Worm (Caenorhabditis elegans) whole organism, late embryonic: Measurements from ENCODE around the gene Y79H2A.3.

ENCODE experiments used
- C38D4.7 ChIP-seq: fragments of 200-800 bp; sonication (Bioruptor generic); optimal IDR thresholded peaks from 2 replicates; lab custom pipeline; 2018; ENCODE audit warnings: mild to moderate bottlenecking, missing genetic modification characterization, moderate library complexity, missing compliant biosample characterization
- F13H6.1 ChIP-seq: sonication (generic microtip); optimal IDR thresholded peaks from 2 replicates; lab custom pipeline; 2016; ENCODE audit warnings: missing genetic modification characterization, missing compliant biosample characterization
- K02D7.2 ChIP-seq: sonication (generic microtip); optimal IDR thresholded peaks from 2 replicates; lab custom pipeline; 2017; ENCODE audit warnings: mild to moderate bottlenecking, missing genetic modification characterization, missing compliant biosample characterization
- K09A11.1 ChIP-seq: sonication (generic microtip); optimal IDR thresholded peaks from 2 replicates; lab custom pipeline; 2017; ENCODE audit warnings: antibody characterized with exemption, mild to moderate bottlenecking, missing genetic modification characterization, missing compliant biosample characterization; ENCODE audit not compliant: insufficient read depth
- T23F11.4 ChIP-seq: fragments of 200-800 bp; sonication (Bioruptor generic); optimal IDR thresholded peaks from 2 replicates; lab custom pipeline; 2018; ENCODE audit warnings: mild to moderate bottlenecking, missing genetic modification characterization, missing compliant biosample characterization
- Y22D7AL.16 ChIP-seq: sonication (generic microtip); optimal IDR thresholded peaks from 2 replicates; lab custom pipeline; 2016; ENCODE audit warnings: missing genetic modification characterization, missing compliant biosample characterization
- ama-1 ChIP-seq: fragments of 150-350 bp; optimal IDR thresholded peaks from 2 replicates; lab custom pipeline; 2014
- ceh-14 ChIP-seq: sonication (generic microtip); optimal IDR thresholded peaks from 2 replicates; lab custom pipeline; 2016; ENCODE audit warnings: missing genotype, missing genetic modification characterization, missing compliant biosample characterization
- ceh-18 ChIP-seq: sonication (generic microtip); optimal IDR thresholded peaks from 2 replicates; lab custom pipeline; 2016; ENCODE audit warnings: missing genetic modification characterization, missing compliant biosample characterization
- ceh-19 ChIP-seq: fragments of 200-800 bp; sonication (Bioruptor generic); optimal IDR thresholded peaks from 2 replicates; lab custom pipeline; 2018; ENCODE audit warnings: mild to moderate bottlenecking, missing genetic modification characterization, missing compliant biosample characterization
- ceh-2 ChIP-seq: sonication (generic microtip); optimal IDR thresholded peaks from 2 replicates; lab custom pipeline; 2016; ENCODE audit warnings: missing genotype, missing genetic modification characterization, missing compliant biosample characterization
- ceh-22 ChIP-seq: sonication (generic microtip); optimal IDR thresholded peaks from 2 replicates; lab custom pipeline; 2017; ENCODE audit warnings: missing biosample characterization, missing genetic modification characterization
- ceh-24 ChIP-seq: sonication (generic microtip); optimal IDR thresholded peaks from 2 replicates; lab custom pipeline; 2016; ENCODE audit warnings: mild to moderate bottlenecking, missing genetic modification characterization, missing compliant biosample characterization
- ceh-31 ChIP-seq: sonication (generic microtip); optimal IDR thresholded peaks from 2 replicates; lab custom pipeline; 2016; ENCODE audit warnings: missing genetic modification characterization, missing compliant biosample characterization
- ceh-45 ChIP-seq: fragments of 200-800 bp; sonication (Bioruptor generic); IDR thresholded peaks from 2 replicates; pipeline ENCODE4 v1.3.6; 2022; ENCODE audit warnings: missing genetic modification reagents, missing genetic modification characterization, missing compliant biosample characterization
- ceh-9 ChIP-seq: sonication (generic microtip); optimal IDR thresholded peaks from 2 replicates; lab custom pipeline; 2016; ENCODE audit warnings: mild to moderate bottlenecking, missing genetic modification characterization, inconsistent platforms, missing compliant biosample characterization
- dmd-4 ChIP-seq: sonication (generic microtip); optimal IDR thresholded peaks from 2 replicates; lab custom pipeline; 2016; ENCODE audit warnings: borderline replicate concordance, missing genetic modification characterization, missing compliant biosample characterization
- dve-1 ChIP-seq: sonication (generic microtip); optimal IDR thresholded peaks from 2 replicates; lab custom pipeline; 2017; ENCODE audit warnings: antibody characterized with exemption, mild to moderate bottlenecking, missing genetic modification characterization, missing compliant biosample characterization
- elt-2 ChIP-seq: sonication (generic microtip); optimal IDR thresholded peaks from 2 replicates; lab custom pipeline; 2016; ENCODE audit warnings: missing genetic modification reagents, missing genetic modification characterization, missing compliant biosample characterization
- elt-4 ChIP-seq: sonication (generic microtip); optimal IDR thresholded peaks from 2 replicates; lab custom pipeline; 2016; ENCODE audit warnings: missing genetic modification characterization, missing compliant biosample characterization
- ets-4 ChIP-seq: sonication (generic microtip); optimal IDR thresholded peaks from 2 replicates; lab custom pipeline; 2016; ENCODE audit warnings: missing genetic modification characterization, missing compliant biosample characterization
- eyg-1 ChIP-seq: sonication (generic microtip); optimal IDR thresholded peaks from 2 replicates; lab custom pipeline; 2016; ENCODE audit warnings: missing genotype, missing genetic modification characterization, missing compliant biosample characterization
- fkh-6 ChIP-seq: sonication (generic microtip); optimal IDR thresholded peaks from 2 replicates; lab custom pipeline; 2016; ENCODE audit warnings: missing genetic modification characterization, missing compliant biosample characterization
- hlh-13 ChIP-seq: fragments of 200-800 bp; sonication (Bioruptor generic); optimal IDR thresholded peaks from 2 replicates; lab custom pipeline; 2018; ENCODE audit warnings: mild to moderate bottlenecking, missing genetic modification characterization, missing compliant biosample characterization
- hlh-30 ChIP-seq: sonication (generic microtip); optimal IDR thresholded peaks from 2 replicates; lab custom pipeline; 2017; ENCODE audit warnings: antibody characterized with exemption, missing genetic modification characterization, missing compliant biosample characterization; ENCODE audit not compliant: insufficient read depth
- hlh-6 ChIP-seq: sonication (generic microtip); optimal IDR thresholded peaks from 2 replicates; lab custom pipeline; 2016; ENCODE audit warnings: missing genotype, missing genetic modification characterization, missing compliant biosample characterization
- hlh-8 ChIP-seq: sonication (generic microtip); optimal IDR thresholded peaks from 2 replicates; lab custom pipeline; 2016; ENCODE audit warnings: missing genotype, missing genetic modification characterization, missing compliant biosample characterization
- lim-6 ChIP-seq: sonication (generic microtip); optimal IDR thresholded peaks from 2 replicates; lab custom pipeline; 2016; ENCODE audit warnings: missing genetic modification characterization, missing compliant biosample characterization
- lin-11 ChIP-seq: fragments of 200-800 bp; sonication (Bioruptor generic); optimal IDR thresholded peaks from 2 replicates; lab custom pipeline; 2018; ENCODE audit warnings: mild to moderate bottlenecking, missing genetic modification characterization, missing compliant biosample characterization
- nfya-1 ChIP-seq: sonication (generic microtip); optimal IDR thresholded peaks from 2 replicates; lab custom pipeline; 2017; ENCODE audit warnings: missing genetic modification characterization, mild to moderate bottlenecking, missing compliant biosample characterization, antibody characterized with exemption, moderate library complexity
- npax-4 ChIP-seq: sonication (generic microtip); optimal IDR thresholded peaks from 2 replicates; lab custom pipeline; 2016; ENCODE audit warnings: missing genetic modification characterization, missing compliant biosample characterization
- pax-1 ChIP-seq: fragments of 150-350 bp; optimal IDR thresholded peaks from 2 replicates; lab custom pipeline; 2014; ENCODE audit warnings: missing biosample characterization, missing genetic modification characterization
- pha-2 ChIP-seq: sonication (generic microtip); optimal IDR thresholded peaks from 2 replicates; lab custom pipeline; 2017; ENCODE audit warnings: mild to moderate bottlenecking, missing genetic modification characterization, missing compliant biosample characterization
- pqm-1 ChIP-seq: sonication (generic microtip); optimal IDR thresholded peaks from 2 replicates; lab custom pipeline; 2016; ENCODE audit warnings: missing genetic modification characterization, missing compliant biosample characterization
- ref-2 ChIP-seq: sonication (generic microtip); optimal IDR thresholded peaks from 2 replicates; lab custom pipeline; 2016; ENCODE audit warnings: missing genetic modification characterization, missing compliant biosample characterization
- rnt-1 ChIP-seq: sonication (generic microtip); optimal IDR thresholded peaks from 2 replicates; lab custom pipeline; 2016; ENCODE audit warnings: missing genetic modification characterization, missing compliant biosample characterization
- sdc-2 ChIP-seq: sonication (generic microtip); optimal IDR thresholded peaks from 2 replicates; lab custom pipeline; 2016; ENCODE audit warnings: missing genotype, missing genetic modification characterization, missing compliant biosample characterization
- ttx-3 ChIP-seq: sonication (generic microtip); optimal IDR thresholded peaks from 2 replicates; lab custom pipeline; 2016; ENCODE audit warnings: missing genetic modification reagents, missing genetic modification characterization, missing compliant biosample characterization
- unc-42 ChIP-seq: sonication (generic microtip); optimal IDR thresholded peaks from 2 replicates; lab custom pipeline; 2016; ENCODE audit warnings: missing genotype, missing genetic modification characterization, missing compliant biosample characterization
- unc-86 ChIP-seq: sonication (generic microtip); optimal IDR thresholded peaks from 2 replicates; lab custom pipeline; 2016; ENCODE audit warnings: missing genetic modification characterization, missing compliant biosample characterization

Y79H2A.3 gene

DNA sequence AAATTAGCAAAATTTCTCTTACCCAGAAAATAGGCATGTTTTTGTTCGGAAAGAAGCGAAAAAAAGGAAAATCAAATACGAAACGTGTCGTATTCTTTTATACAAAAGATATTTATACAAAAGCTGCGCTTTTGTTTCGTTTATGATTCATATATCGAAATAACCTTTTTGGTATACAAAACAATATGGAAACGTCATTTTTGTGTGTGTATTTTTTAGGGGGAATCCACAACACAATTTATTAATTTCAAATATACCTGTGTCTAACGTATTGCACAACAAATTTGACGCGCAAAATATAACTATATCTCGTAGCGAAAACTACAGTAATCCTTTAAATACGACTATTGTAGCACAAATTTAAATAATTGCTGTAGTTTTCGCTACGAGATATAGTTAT, 21.4 kb downstream of the Y79H2A.3 start, which contains the start of gene Y79H2A.2:
Y79H2A.2 (minus strand) TSS at position 101 of the 400 bp plus-strand sequence.
- TF ChIP-seq elt-4 (tag; lab: Kevin White, UChicago) (no peak), unc-86 (tag; lab: Kevin White, UChicago) (no peak), ceh-22 (tag; lab: Kevin White, UChicago) (no peak), fkh-6 (tag; lab: Kevin White, UChicago) (no peak)

DNA sequence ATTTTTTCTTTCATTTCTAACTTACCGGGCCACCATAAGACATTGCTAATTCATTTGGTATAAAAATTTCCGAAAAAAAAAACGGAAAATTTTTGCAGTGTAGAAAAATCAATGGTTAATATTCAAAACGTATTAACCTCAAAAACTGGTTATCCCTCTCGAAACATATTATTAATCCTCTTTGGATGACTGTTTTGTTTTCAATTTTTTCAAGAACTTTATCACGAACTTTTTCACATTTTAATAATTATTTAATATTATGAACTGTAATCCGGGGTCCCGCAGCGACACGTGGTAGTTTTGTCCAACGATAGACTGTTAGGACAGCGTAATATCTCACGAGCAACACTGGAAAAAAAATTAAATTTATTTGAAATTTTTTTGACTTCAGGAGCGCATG, 23.3 kb downstream of the Y79H2A.3 start, which contains the start of gene Y79H2A.12:
Y79H2A.12 (minus strand) TSS at position 101 of the 400 bp plus-strand sequence.
- TF ChIP-seq T23F11.4 (GFP tag; lab: Kevin White, UChicago) (no peak), sdc-2 (tag; lab: Kevin White, UChicago) (no peak), hlh-6 (no peak), ama-1 (lab: Kevin White, UChicago) (no peak), ceh-9 (no peak), lin-11 (tag; lab: Kevin White, UChicago) (no peak), F13H6.1 (tag; lab: Kevin White, UChicago) (no peak), unc-86 (tag; lab: Kevin White, UChicago) (no peak), dmd-4 (no peak), ceh-31 (tag; lab: Kevin White, UChicago) (no peak), hlh-8 (no peak), pqm-1 (tag; lab: Kevin White, UChicago) (no peak), npax-4 (no peak), nfya-1 (tag; lab: Kevin White, UChicago) (no peak), lim-6 (no peak), elt-2 (no peak), K02D7.2 (tag; lab: Kevin White, UChicago) (no peak), C38D4.7 (no peak), ref-2 (no peak)

DNA sequence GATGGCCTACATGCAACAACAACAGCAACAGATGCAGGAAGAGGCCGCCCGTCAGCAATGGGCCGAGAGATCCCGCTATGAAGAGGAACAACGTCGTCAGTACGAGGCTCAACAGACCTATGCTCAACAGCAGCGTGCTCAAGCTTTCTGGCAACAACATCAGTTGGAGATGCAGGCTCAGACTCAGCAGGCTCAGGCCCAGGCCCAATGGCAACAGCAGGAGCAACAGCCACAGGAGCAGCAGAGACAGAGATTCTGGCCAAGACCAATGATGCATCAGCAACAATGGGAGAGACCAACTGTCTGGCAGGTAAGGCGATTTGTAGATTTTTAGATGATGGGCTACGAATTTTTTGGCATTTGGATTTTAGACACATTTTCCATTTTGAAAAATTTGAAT, 29.8 kb downstream of the Y79H2A.3 start:
- no peak for TF ChIP-seq ceh-24 (tag; lab: Kevin White, UChicago)
- TF ChIP-seq lin-11 (tag; lab: Kevin White, UChicago) = no peak
- TF ChIP-seq hlh-8 = no peak
- no peak for TF ChIP-seq hlh-30 (tag; lab: Kevin White, UChicago)
- no peak for TF ChIP-seq hlh-13 (GFP tag; lab: Kevin White, UChicago)
- TF ChIP-seq ceh-45 (GFP tag; lab: Robert Waterston, UW) = no peak
- no peak for TF ChIP-seq ref-2
- TF ChIP-seq Y22D7AL.16 (tag; lab: Kevin White, UChicago) = no peak
- no peak for TF ChIP-seq pax-1 (tag; lab: Kevin White, UChicago)
- TF ChIP-seq ceh-9 = no peak
- TF ChIP-seq dve-1 (tag; lab: Kevin White, UChicago) = no peak
- no peak for TF ChIP-seq hlh-6
- no peak for TF ChIP-seq unc-42 (tag; lab: Kevin White, UChicago)
- no peak for TF ChIP-seq ceh-2 (tag; lab: Kevin White, UChicago)
- no peak for TF ChIP-seq ama-1 (lab: Kevin White, UChicago)
- TF ChIP-seq, all 69 proteins: peak for 0

DNA sequence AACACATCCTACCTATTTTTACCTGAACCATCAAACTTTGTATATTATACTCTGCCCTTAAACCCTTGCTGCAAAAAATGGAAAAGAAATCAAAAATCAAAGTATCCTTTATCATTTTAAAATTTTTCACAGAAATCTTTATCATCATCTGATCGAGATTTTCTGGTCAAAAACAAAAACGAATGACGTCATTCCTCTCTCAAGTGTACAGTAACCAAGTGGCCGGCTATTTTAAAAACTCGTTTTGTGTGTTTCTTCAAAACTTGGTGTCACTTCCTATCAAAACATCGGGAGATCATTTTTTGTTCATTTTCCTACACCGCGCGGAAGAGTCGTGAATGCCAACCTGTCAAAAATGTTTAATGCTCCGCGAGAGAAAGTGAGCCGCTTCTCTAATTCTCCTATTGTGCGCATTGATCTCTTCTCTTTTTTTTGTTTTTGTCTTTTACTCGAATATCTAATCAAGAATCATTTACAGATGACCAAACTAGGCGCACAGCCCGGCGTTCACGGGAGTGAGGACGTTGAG, 32.0 kb downstream of the Y79H2A.3 start, which contains the start of gene brp-1:
brp-1 (plus strand) TSS at position 479 of the 529 bp plus-strand sequence.
- TF ChIP-seq ceh-19 (no peak), ceh-18 (no peak), elt-2 (no peak), ttx-3 (tag; lab: Kevin White, UChicago) (no peak), ceh-45 (GFP tag; lab: Robert Waterston, UW) (no peak), T23F11.4 (GFP tag; lab: Kevin White, UChicago) (no peak), ceh-14 (no peak), lin-11 (tag; lab: Kevin White, UChicago) (no peak), ets-4 (tag; lab: Kevin White, UChicago) (no peak), C38D4.7 (no peak), pha-2 (tag; lab: Kevin White, UChicago) (no peak), K09A11.1 (tag; lab: Kevin White, UChicago) (no peak), unc-42 (tag; lab: Kevin White, UChicago) (no peak), pqm-1 (tag; lab: Kevin White, UChicago) (no peak), hlh-30 (tag; lab: Kevin White, UChicago) (no peak), fkh-6 (tag; lab: Kevin White, UChicago) (no peak), eyg-1 (tag; lab: Kevin White, UChicago) (no peak), rnt-1 (no peak)
